Fruit fly (Drosophila melanogaster): ENCODE data around the gene SdhD.

Gene SdhD

DNA sequence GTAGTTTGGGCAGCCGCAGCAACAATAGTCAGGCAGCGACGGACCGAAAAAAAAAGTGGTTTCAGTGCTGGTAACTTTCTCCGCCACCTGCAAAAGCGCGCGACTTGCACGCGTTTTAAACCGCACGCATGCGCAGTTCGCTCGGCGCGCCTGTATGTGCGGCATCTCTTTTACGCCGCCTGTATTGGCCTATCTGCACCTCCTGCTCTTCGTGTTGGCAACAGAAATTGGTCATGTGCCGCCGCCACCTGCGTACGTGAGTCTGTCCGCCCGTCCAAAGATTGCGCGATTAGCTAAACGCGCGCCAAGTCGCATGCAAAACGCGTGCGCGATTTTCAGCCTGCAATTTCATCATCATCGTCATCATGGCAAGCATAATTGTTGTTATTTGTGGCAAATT is 24.8 kb downstream of the SdhD start (continued):
- TF ChIP-seq CG8359 (GFP tag; optimal IDR thresholded peaks at IDR 0.05; ENCODE audit: borderline replicate concordance) (peak; percentile 100), CG34224 (GFP tag; IDR thresholded peaks at IDR 0.05; ENCODE audit: partially characterized antibody) (no peak), HLH3B (GFP tag; IDR thresholded peaks at IDR 0.05) (no peak), sob (GFP tag; IDR thresholded peaks at IDR 0.05) (no peak), CG2875 (GFP tag; optimal IDR thresholded peaks at IDR 0.05) (no peak), ci (GFP tag; IDR thresholded peaks at IDR 0.05) (0 out of 3 replicates have a peak, but pooled peaks have one; percentile 10), Hr3 (GFP tag; optimal IDR thresholded peaks at IDR 0.05) (no peak), CG15514 (GFP tag; optimal IDR thresholded peaks at IDR 0.05) (no peak), Hmr (GFP tag; optimal IDR thresholded peaks at IDR 0.05) (no peak), HLH4C (GFP tag; IDR thresholded peaks at IDR 0.05; ENCODE audit: partially characterized antibody) (0 out of 3 replicates have a peak, but pooled peaks have one; percentile 20), pb (GFP tag; optimal IDR thresholded peaks at IDR 0.05) (no peak), Tbp (GFP tag; optimal IDR thresholded peaks at IDR 0.05) (peak; percentile 21), CG33213 (GFP tag; optimal IDR thresholded peaks at IDR 0.05) (no peak), ap (GFP tag; IDR thresholded peaks at IDR 0.05) (no peak), repo (GFP tag; optimal IDR thresholded peaks at IDR 0.05) (no peak), Spps (tag; optimal IDR thresholded peaks at IDR 0.05) (no peak), Abd-B (GFP tag; optimal IDR thresholded peaks at IDR 0.05) (no peak), CG18599 (GFP tag; optimal IDR thresholded peaks at IDR 0.05) (no peak), ATbp (GFP tag; optimal IDR thresholded peaks at IDR 0.05) (no peak), CG15479 (GFP tag; optimal IDR thresholded peaks at IDR 0.05) (peak; percentile 46), E2f1 (GFP tag; IDR thresholded peaks at IDR 0.05) (no peak), ttk (GFP tag; IDR thresholded peaks at IDR 0.05) (no peak), CG4617 (GFP tag; optimal IDR thresholded peaks at IDR 0.05; ENCODE audit: borderline replicate concordance) (no peak), Xrp1 (GFP tag; IDR thresholded peaks at IDR 0.05) (no peak), Rx (GFP tag; IDR thresholded peaks at IDR 0.05) (no peak), tgo (GFP tag; IDR thresholded peaks at IDR 0.05) (no peak), CG17802 (tag; optimal IDR thresholded peaks at IDR 0.05) (no peak)

DNA sequence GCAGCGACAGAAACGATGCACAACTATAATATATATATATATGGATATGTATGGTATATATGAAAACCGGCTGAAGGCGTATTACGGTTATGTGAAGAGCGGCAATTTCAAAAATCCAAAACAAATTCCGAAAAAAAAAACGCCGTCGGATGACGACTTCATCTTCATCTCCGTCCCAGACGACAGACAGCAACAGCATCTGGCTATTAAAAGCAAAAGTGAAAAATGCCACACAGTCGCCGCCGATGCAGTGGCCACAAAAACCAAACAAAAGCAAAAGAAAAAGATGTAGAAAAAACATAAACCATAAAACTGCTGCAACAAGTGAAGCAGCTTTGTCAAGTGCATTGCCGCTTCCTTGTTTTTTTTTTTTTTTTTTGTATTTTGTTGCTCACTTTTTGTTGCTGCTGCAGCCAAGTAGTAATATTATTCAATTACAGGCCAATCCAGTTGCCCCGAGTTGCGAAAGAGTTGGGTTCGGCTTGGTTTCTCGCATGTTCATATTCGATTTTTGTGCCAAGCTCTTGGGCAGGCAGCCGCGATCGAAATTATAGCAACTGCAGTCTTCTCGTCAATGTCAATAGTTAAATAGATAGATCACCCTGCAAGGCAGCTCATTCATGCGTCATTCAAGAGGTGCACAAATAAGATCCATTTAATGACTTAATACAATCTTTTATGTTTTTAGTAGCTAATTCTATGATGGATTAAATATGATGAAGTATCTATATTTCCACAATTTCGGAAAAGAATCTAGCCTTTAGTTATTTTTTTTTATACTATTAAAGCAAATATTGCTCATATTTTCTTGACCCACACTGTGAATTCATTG is 25.6 kb downstream of the SdhD start:
- TF ChIP-seq CG13894 (tag; optimal IDR thresholded peaks at IDR 0.05) (no peak), Optix (GFP tag; IDR thresholded peaks at IDR 0.05) (0 out of 3 replicates have a peak, but pooled peaks have one; percentile 11), toy (GFP tag; IDR thresholded peaks at IDR 0.05) (no peak), Chrac-16 (GFP tag; optimal IDR thresholded peaks at IDR 0.05) (no peak), CG1647 (GFP tag; optimal IDR thresholded peaks at IDR 0.05) (no peak), B-H2 (GFP tag; optimal IDR thresholded peaks at IDR 0.05) (no peak), Dp (GFP tag; optimal IDR thresholded peaks at IDR 0.05) (no peak), CG13424 (tag; optimal IDR thresholded peaks at IDR 0.05) (no peak), Taf1 (GFP tag; IDR thresholded peaks at IDR 0.05) (no peak), slbo (GFP tag; IDR thresholded peaks at IDR 0.05) (no peak), Myb (GFP tag; optimal IDR thresholded peaks at IDR 0.05) (no peak), CG4404 (GFP tag; IDR thresholded peaks at IDR 0.05) (no peak), schlank (tag; optimal IDR thresholded peaks at IDR 0.05) (no peak), CG17912 (GFP tag; optimal IDR thresholded peaks at IDR 0.05) (no peak), Camta (GFP tag; optimal IDR thresholded peaks at IDR 0.05) (no peak), CG2116 (GFP tag; optimal IDR thresholded peaks at IDR 0.05) (no peak), run (tag; optimal IDR thresholded peaks at IDR 0.05) (no peak), eve (GFP tag; optimal IDR thresholded peaks at IDR 0.05) (peak in 1 of 2 experiments; percentile 81), cg (GFP tag; optimal IDR thresholded peaks at IDR 0.05) (no peak), CG10979 (tag; optimal IDR thresholded peaks at IDR 0.05) (no peak), NC2α (GFP tag; optimal IDR thresholded peaks at IDR 0.05) (no peak), tna (GFP tag; IDR thresholded peaks at IDR 0.05; ENCODE audit: partially characterized antibody) (no peak), CG8944 (GFP tag; optimal IDR thresholded peaks at IDR 0.05) (no peak), CG3065 (GFP tag; optimal IDR thresholded peaks at IDR 0.05) (no peak)

Measured in whole organism, embryonic.